Worm (Caenorhabditis elegans) whole organism, L3 larva: Measurements from ENCODE around the gene rpl-6.

Experiments used
- R02D3.7 ChIP-seq: fragments of 150-350 bp; optimal IDR thresholded peaks from 2 replicates; lab custom pipeline; 2014; ENCODE audit warnings: missing biosample characterization, missing genetic modification characterization
- ZK546.5 ChIP-seq: sonication (generic microtip); optimal IDR thresholded peaks from 2 replicates; lab custom pipeline; 2017; ENCODE audit warnings: missing biosample characterization, missing genetic modification characterization
- aly-2 ChIP-seq: fragments of 150-350 bp; optimal IDR thresholded peaks from 2 replicates; lab custom pipeline; 2014; ENCODE audit warnings: missing biosample characterization, missing genetic modification characterization
- ama-1 ChIP-seq: fragments of 150-350 bp; optimal IDR thresholded peaks from 2 replicates; lab custom pipeline; 2018
- ceh-16 ChIP-seq: sonication (generic microtip); optimal IDR thresholded peaks from 2 replicates; lab custom pipeline; 2017; ENCODE audit warnings: missing biosample characterization, missing genetic modification characterization
- ceh-28 ChIP-seq: fragments of 150-350 bp; optimal IDR thresholded peaks from 2 replicates; lab custom pipeline; 2014; ENCODE audit warnings: missing biosample characterization, missing genetic modification reagents, missing genetic modification characterization
- ceh-82 ChIP-seq: fragments of 150-350 bp; optimal IDR thresholded peaks from 2 replicates; lab custom pipeline; 2014; ENCODE audit warnings: missing biosample characterization, missing genetic modification characterization
- daf-12 ChIP-seq: fragments of 150-350 bp; optimal IDR thresholded peaks from 2 replicates; lab custom pipeline; 2014; ENCODE audit warnings: missing biosample characterization, missing genetic modification reagents, missing genetic modification characterization
- egl-27 ChIP-seq: sonication (generic microtip); optimal IDR thresholded peaks from 4 replicates; lab custom pipeline; 2017; ENCODE audit warnings: missing biosample characterization, missing genetic modification reagents, missing genetic modification characterization
- egl-5 ChIP-seq: fragments of 150-350 bp; optimal IDR thresholded peaks from 2 replicates; lab custom pipeline; 2017; ENCODE audit warnings: missing biosample characterization, missing genetic modification reagents, missing genetic modification characterization, inconsistent platforms
- elt-2 ChIP-seq: sonication (generic microtip); optimal IDR thresholded peaks from 2 replicates; lab custom pipeline; 2016; ENCODE audit warnings: missing genetic modification reagents, mild to moderate bottlenecking, missing genetic modification characterization, missing compliant biosample characterization
- elt-3 ChIP-seq, 3 experiments: fragments of 150-350 bp in 1 of 3; sonication (generic microtip) in 2 of 3; optimal IDR thresholded peaks; 2 replicates in 2 of 3; 4 replicates in 1 of 3; lab custom pipeline; 2014 to 2017; ENCODE audit warnings: missing biosample characterization in 3 of 3, missing genetic modification characterization in 3 of 3
- eor-1 ChIP-seq, 2 experiments: fragments of 150-350 bp; optimal IDR thresholded peaks; 2 replicates each; lab custom pipeline; 2014 to 2018; ENCODE audit warnings: missing biosample characterization in 2 of 2, missing genetic modification characterization in 2 of 2
- fkh-10 ChIP-seq: sonication (generic microtip); optimal IDR thresholded peaks from 2 replicates; lab custom pipeline; 2017; ENCODE audit warnings: missing biosample characterization, missing genetic modification reagents, missing genetic modification characterization
- fkh-2 ChIP-seq: fragments of 150-350 bp; optimal IDR thresholded peaks from 2 replicates; lab custom pipeline; 2014; ENCODE audit warnings: missing biosample characterization, missing genetic modification reagents, missing genetic modification characterization
- fos-1 ChIP-seq: fragments of 150-350 bp; optimal IDR thresholded peaks from 2 replicates; lab custom pipeline; 2014; ENCODE audit warnings: missing biosample characterization, missing genetic modification characterization
- hmg-11 ChIP-seq: sonication (generic microtip); optimal IDR thresholded peaks from 2 replicates; lab custom pipeline; 2016; ENCODE audit warnings: missing genetic modification characterization, missing compliant biosample characterization
- jun-1 ChIP-seq: fragments of 150-350 bp; optimal IDR thresholded peaks from 2 replicates; lab custom pipeline; 2014; ENCODE audit warnings: missing biosample characterization, missing genetic modification reagents, missing genetic modification characterization
- lin-15B ChIP-seq: fragments of 150-350 bp; optimal IDR thresholded peaks from 2 replicates; lab custom pipeline; 2014; ENCODE audit warnings: missing biosample characterization, missing genetic modification characterization
- lin-39 ChIP-seq: fragments of 150-350 bp; optimal IDR thresholded peaks from 2 replicates; lab custom pipeline; 2018; ENCODE audit warnings: missing biosample characterization, missing genetic modification reagents, missing genetic modification characterization
- lsy-12 ChIP-seq: sonication (generic microtip); optimal IDR thresholded peaks from 2 replicates; lab custom pipeline; 2016; ENCODE audit warnings: mild to moderate bottlenecking, missing genetic modification characterization, missing compliant biosample characterization
- mdl-1 ChIP-seq: fragments of 150-350 bp; optimal IDR thresholded peaks from 2 replicates; lab custom pipeline; 2014; ENCODE audit warnings: missing biosample characterization, missing genetic modification characterization
- nfya-1 ChIP-seq: sonication (generic microtip); optimal IDR thresholded peaks from 2 replicates; lab custom pipeline; 2017; ENCODE audit warnings: missing genetic modification characterization, mild to moderate bottlenecking, missing compliant biosample characterization, antibody characterized with exemption, moderate library complexity; ENCODE audit not compliant: insufficient read depth
- nhr-11 ChIP-seq: fragments of 150-350 bp; optimal IDR thresholded peaks from 2 replicates; lab custom pipeline; 2014; ENCODE audit warnings: missing biosample characterization, missing genetic modification characterization
- nhr-12 ChIP-seq: fragments of 150-350 bp; optimal IDR thresholded peaks from 2 replicates; lab custom pipeline; 2014; ENCODE audit warnings: missing biosample characterization, missing genetic modification characterization
- nhr-23 ChIP-seq: fragments of 150-350 bp; optimal IDR thresholded peaks from 2 replicates; lab custom pipeline; 2014; ENCODE audit warnings: missing biosample characterization, missing genetic modification reagents, missing genetic modification characterization
- nhr-25 ChIP-seq: sonication (generic microtip); optimal IDR thresholded peaks from 2 replicates; lab custom pipeline; 2017; ENCODE audit warnings: missing biosample characterization, missing genetic modification characterization
- nhr-28 ChIP-seq: fragments of 150-350 bp; optimal IDR thresholded peaks from 2 replicates; lab custom pipeline; 2014; ENCODE audit warnings: missing biosample characterization, missing genetic modification characterization
- nhr-43 ChIP-seq: sonication (generic microtip); optimal IDR thresholded peaks from 2 replicates; lab custom pipeline; 2016; ENCODE audit warnings: mild to moderate bottlenecking, missing genetic modification characterization, missing compliant biosample characterization; ENCODE audit not compliant: poor library complexity, severe bottlenecking
- nhr-76 ChIP-seq: fragments of 150-350 bp; sonication (generic microtip); optimal IDR thresholded peaks from 5 replicates; lab custom pipeline; 2014; ENCODE audit warnings: missing biosample characterization, missing genetic modification characterization
- pha-4 ChIP-seq: fragments of 150-350 bp; optimal IDR thresholded peaks from 2 replicates; lab custom pipeline; 2014; ENCODE audit warnings: missing biosample characterization, missing genetic modification reagents, missing genetic modification characterization
- pqm-1 ChIP-seq: fragments of 150-350 bp; optimal IDR thresholded peaks from 2 replicates; lab custom pipeline; 2017; ENCODE audit warnings: missing biosample characterization, missing genetic modification characterization, inconsistent platforms
- skn-1 ChIP-seq: fragments of 150-350 bp; optimal IDR thresholded peaks from 2 replicates; lab custom pipeline; 2014; ENCODE audit warnings: missing biosample characterization, missing genetic modification characterization
- snpc-4 ChIP-seq: fragments of 150-350 bp; optimal IDR thresholded peaks from 2 replicates; lab custom pipeline; 2014; ENCODE audit warnings: missing biosample characterization, missing genetic modification characterization
- tbx-2 ChIP-seq: sonication (generic microtip); optimal IDR thresholded peaks from 2 replicates; lab custom pipeline; 2016; ENCODE audit warnings: mild to moderate bottlenecking, missing genetic modification characterization, missing compliant biosample characterization
- unc-39 ChIP-seq: sonication (generic microtip); optimal IDR thresholded peaks from 4 replicates; lab custom pipeline; 2017; ENCODE audit warnings: missing biosample characterization, missing genetic modification characterization
- unc-62 ChIP-seq: fragments of 150-350 bp; sonication (generic microtip); optimal IDR thresholded peaks from 4 replicates; lab custom pipeline; 2014; ENCODE audit warnings: missing biosample characterization, missing genetic modification reagents, missing genetic modification characterization
- ztf-11 ChIP-seq: fragments of 150-350 bp; optimal IDR thresholded peaks from 2 replicates; lab custom pipeline; 2014; ENCODE audit warnings: missing biosample characterization, missing genetic modification characterization
- ztf-4 ChIP-seq: fragments of 150-350 bp; optimal IDR thresholded peaks from 2 replicates; lab custom pipeline; 2014; ENCODE audit warnings: missing biosample characterization, missing genetic modification characterization

The rpl-6 gene

DNA sequence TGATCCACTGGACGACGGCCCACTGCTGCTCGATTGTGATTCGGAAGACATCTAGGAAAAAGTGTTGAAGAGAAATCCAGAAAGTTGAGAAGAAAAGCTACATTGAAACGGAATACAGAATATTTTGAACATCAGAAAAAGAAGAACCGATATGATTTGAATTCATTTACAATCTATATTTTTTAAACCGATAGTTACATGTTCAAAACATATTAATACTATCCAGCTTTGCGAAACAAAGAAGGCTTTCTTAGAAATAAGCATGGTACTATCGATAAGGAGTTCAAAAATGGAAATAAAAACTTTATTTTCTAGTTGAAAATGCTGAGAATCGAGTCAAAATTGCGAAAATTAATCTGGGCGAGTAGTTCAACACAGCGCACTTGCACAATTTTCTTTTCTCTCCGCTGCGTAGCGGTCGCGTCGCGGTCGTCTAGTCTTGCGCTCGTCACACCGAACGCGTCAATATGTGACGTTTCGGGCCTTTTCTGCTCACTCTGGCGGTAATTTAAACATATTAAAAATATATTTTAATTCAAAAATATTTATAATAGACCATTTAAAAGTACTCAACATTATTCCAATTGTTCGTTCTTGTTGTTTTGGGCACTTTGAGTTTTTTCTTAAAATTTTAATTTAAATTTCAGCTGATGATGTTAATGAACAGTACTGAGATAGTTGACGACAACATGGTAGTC lies 46.0 kb upstream of the rpl-6 start, which contains the start of the genes syf-2 and K04G7.1 (continued):
- TF ChIP-seq nhr-25 (tag; lab: Kevin White, UChicago) (peak; percentile 76), lin-39 (tag; lab: Kevin White, UChicago) (peak; percentile 91), unc-62 (GFP tag; lab: Kevin White, UChicago) (peak; percentile 53), nhr-23 (peak; percentile 94), hmg-11 (peak; percentile 65), R02D3.7 (tag; lab: Kevin White, UChicago) (peak; percentile 76), lin-15B (tag; lab: Kevin White, UChicago) (peak; percentile 99), pha-4 (tag; lab: Kevin White, UChicago) (peak; percentile 95), ceh-16 (tag; lab: Kevin White, UChicago) (no peak), eor-1 (tag; optimal IDR thresholded peaks at IDR 0.05; lab: Kevin White, UChicago) (no peak), egl-27 (tag; lab: Kevin White, UChicago) (peak; percentile 92), ceh-28 (tag; lab: Kevin White, UChicago) (peak; percentile 72), ceh-82 (tag; lab: Kevin White, UChicago) (peak; percentile 47)
- TF ChIP-seq, all 47 proteins: peak for 26

ce11 chrIII:7165276-7165675 lies 43.0 kb upstream of the rpl-6 start:
- TF ChIP-seq aly-2 (tag; lab: Kevin White, UChicago) (no peak), unc-39 (tag; lab: Kevin White, UChicago) (no peak), tbx-2 (tag; lab: Kevin White, UChicago) (no peak), nhr-12 (no peak), daf-12 (tag; lab: Kevin White, UChicago) (no peak), R02D3.7 (tag; lab: Kevin White, UChicago) (no peak), nhr-28 (tag; lab: Kevin White, UChicago) (no peak), lin-39 (tag; lab: Kevin White, UChicago) (no peak), nhr-76 (no peak), ZK546.5 (tag; lab: Kevin White, UChicago) (no peak), jun-1 (tag; lab: Kevin White, UChicago) (no peak), ztf-11 (tag; lab: Kevin White, UChicago) (no peak), ztf-4 (tag; lab: Kevin White, UChicago) (no peak), fkh-2 (tag; lab: Kevin White, UChicago) (no peak), fkh-10 (no peak)

ce11 chrIII:7165816-7166229 lies 42.4 kb upstream of the rpl-6 start:
- TF ChIP-seq ceh-16 (tag; lab: Kevin White, UChicago) (no peak), ama-1 (no peak), egl-5 (tag; lab: Kevin White, UChicago) (peak; percentile 44), egl-27 (tag; lab: Kevin White, UChicago) (no peak), nhr-23 (no peak), mdl-1 (tag; lab: Kevin White, UChicago) (peak; percentile 58), lin-39 (tag; lab: Kevin White, UChicago) (peak; percentile 5), tbx-2 (tag; lab: Kevin White, UChicago) (no peak), lsy-12 (peak; percentile 27), nfya-1 (tag; lab: Kevin White, UChicago) (peak; percentile 50), nhr-11 (no peak), pqm-1 (tag; lab: Kevin White, UChicago) (peak; percentile 97), ceh-28 (tag; lab: Kevin White, UChicago) (peak; percentile 38), skn-1 (tag; lab: Kevin White, UChicago) (peak; percentile 72), snpc-4 (tag; lab: Kevin White, UChicago) (peak; percentile 37), pha-4 (tag; lab: Kevin White, UChicago) (peak; percentile 70), fos-1 (peak; percentile 18), lin-15B (tag; lab: Kevin White, UChicago) (peak; percentile 42), elt-3 (tag; optimal IDR thresholded peaks at IDR 0.05; lab: Kevin White, UChicago) (no peak), unc-39 (tag; lab: Kevin White, UChicago) (no peak), nhr-43 (tag; lab: Kevin White, UChicago) (no peak), hmg-11 (no peak), ztf-4 (tag; lab: Kevin White, UChicago) (no peak), elt-2 (peak; percentile 97), jun-1 (tag; lab: Kevin White, UChicago) (peak; percentile 82)
- TF ChIP-seq, all 47 proteins: peak for 14
